Fruit fly (Drosophila melanogaster) whole organism, pupa: ENCODE measurements around the gene OtopLb.

Experiments used
- CG10348 ChIP-seq: fragments of 200-800 bp; sonication (Bioruptor generic); IDR thresholded peaks from 2 replicates; pipeline ENCODE4 v1.3.6; 2022; ENCODE audit warnings: missing biosample characterization, missing genetic modification characterization
- CG9948 ChIP-seq: fragments of 200-800 bp; sonication (Bioruptor generic); optimal IDR thresholded peaks from 2 replicates; lab custom pipeline; 2018; ENCODE audit warnings: missing biosample characterization, mild to moderate bottlenecking, missing genetic modification characterization, moderate library complexity
- D1 ChIP-seq: fragments of 200-800 bp; sonication (Bioruptor generic); optimal IDR thresholded peaks from 2 replicates; lab custom pipeline; 2018; ENCODE audit warnings: missing biosample characterization, mild to moderate bottlenecking, missing genetic modification characterization, moderate library complexity

DNA sequence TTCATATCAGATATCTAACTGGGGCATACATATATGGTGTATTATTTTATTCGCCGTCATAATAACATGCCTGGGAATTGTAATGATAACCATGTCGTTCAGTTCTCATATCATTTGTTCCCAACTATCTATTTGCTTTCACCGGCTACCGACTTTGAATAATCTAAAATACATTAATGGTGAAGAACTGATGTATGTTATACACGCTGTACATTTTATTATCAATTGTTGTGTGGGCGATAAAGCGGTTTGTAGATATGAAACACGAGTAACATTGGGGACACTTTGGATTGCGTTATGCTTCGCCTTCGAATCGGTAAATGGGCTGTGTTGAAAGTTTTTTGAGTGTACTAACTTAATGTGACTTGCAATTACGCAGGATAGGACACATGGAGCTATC, 18.8 kb upstream of the OtopLb start:
- TF ChIP-seq CG9948 (tag; lab: Kevin White, UChicago) (no peak), CG10348 (GFP tag; lab: Robert Waterston, UW) (no peak), D1 (tag; lab: Kevin White, UChicago) (no peak)
